Worm (Caenorhabditis elegans): ENCODE data around the gene F36F12.1.
A peak's percentile ranks its signal among the peaks of the same experiment; 100 is the strongest.

F36F12.1 gene

ce11 chrV:2050790-2051189 lies 52.2 kb downstream of the F36F12.1 start:
- peak; percentile 97 for TF ChIP-seq egrh-3 (GFP tag; IDR thresholded peaks at IDR 0.05)
- 0 out of 2 replicates have a peak, but pooled peaks have one; percentile 48 for TF ChIP-seq lin-26 (GFP tag; IDR thresholded peaks at IDR 0.05)
- TF ChIP-seq madf-3 (GFP tag; IDR thresholded peaks at IDR 0.05), result 0 out of 2 replicates have a peak, but pooled peaks have one; percentile 38
- TF ChIP-seq hsf-1 (GFP tag; IDR thresholded peaks at IDR 0.05), result 0 out of 2 replicates have a peak, but pooled peaks have one; percentile 8
- TF ChIP-seq zfh-2 (GFP tag; conservative IDR thresholded peaks at IDR 0.05), result peak; percentile 93
- 0 out of 2 replicates have a peak, but pooled peaks have one; percentile 28 for TF ChIP-seq egl-18 (GFP tag; IDR thresholded peaks at IDR 0.05)
- no peak for TF ChIP-seq gei-17 (GFP tag; optimal IDR thresholded peaks at IDR 0.05)
- no peak for TF ChIP-seq F52B5.7 (tag; optimal IDR thresholded peaks at IDR 0.05)

ce11 chrV:2050136-2050535 lies 52.9 kb downstream of the F36F12.1 start, which contains the start of gene comt-4:
Gene comt-4 (minus strand): TSS chrV:2050185.
- TF ChIP-seq F52B5.7 (tag; optimal IDR thresholded peaks at IDR 0.05) (no peak), nhr-80 (tag; optimal IDR thresholded peaks at IDR 0.05) (peak; percentile 31)
